Worm (Caenorhabditis elegans) whole organism, L3 larva: ENCODE results near the gene T22F3.12.
"Not testable (repeated sequence)": the region's sequence is repeated elsewhere in the genome, so short reads cannot be mapped to it uniquely, and the experiment has no call there.

Experiments
- ZK546.5 ChIP-seq: sonication (generic microtip); optimal IDR thresholded peaks from 2 replicates; lab custom pipeline; 2017; ENCODE audit warnings: missing biosample characterization, missing genetic modification characterization
- mml-1 ChIP-seq: fragments of 150-350 bp; sonication (generic microtip); optimal IDR thresholded peaks from 3 replicates; lab custom pipeline; 2014; ENCODE audit warnings: missing biosample characterization, missing genetic modification characterization
- nfya-1 ChIP-seq: sonication (generic microtip); optimal IDR thresholded peaks from 2 replicates; lab custom pipeline; 2017; ENCODE audit warnings: missing genetic modification characterization, mild to moderate bottlenecking, missing compliant biosample characterization, antibody characterized with exemption, moderate library complexity; ENCODE audit not compliant: insufficient read depth
- nhr-11 ChIP-seq: fragments of 150-350 bp; optimal IDR thresholded peaks from 2 replicates; lab custom pipeline; 2014; ENCODE audit warnings: missing biosample characterization, missing genetic modification characterization
- nhr-12 ChIP-seq: fragments of 150-350 bp; optimal IDR thresholded peaks from 2 replicates; lab custom pipeline; 2014; ENCODE audit warnings: missing biosample characterization, missing genetic modification characterization
- nhr-23 ChIP-seq: fragments of 150-350 bp; optimal IDR thresholded peaks from 2 replicates; lab custom pipeline; 2014; ENCODE audit warnings: missing biosample characterization, missing genetic modification reagents, missing genetic modification characterization
- sea-2 ChIP-seq: fragments of 150-350 bp; sonication (generic microtip); optimal IDR thresholded peaks from 4 replicates; lab custom pipeline; 2014; ENCODE audit warnings: missing biosample characterization, missing genetic modification reagents, missing genetic modification characterization
- snpc-4 ChIP-seq: fragments of 150-350 bp; optimal IDR thresholded peaks from 2 replicates; lab custom pipeline; 2014; ENCODE audit warnings: missing biosample characterization, missing genetic modification characterization
- unc-39 ChIP-seq: sonication (generic microtip); optimal IDR thresholded peaks from 4 replicates; lab custom pipeline; 2017; ENCODE audit warnings: missing biosample characterization, missing genetic modification characterization

- TF ChIP-seq sea-2 (GFP tag; lab: Kevin White, UChicago); nfya-1; nhr-11 (tag; lab: Kevin White, UChicago); mml-1 (tag; lab: Kevin White, UChicago); snpc-4 (tag; lab: Kevin White, UChicago); nhr-23; nhr-12 (tag; lab: Kevin White, UChicago); unc-39 (tag; lab: Kevin White, UChicago); ZK546.5 (tag; lab: Kevin White, UChicago): not testable (repeated sequence)
These were observed 27.7 kb downstream of the T22F3.12 start, which contains the start of gene T24A6.17 for ce11 chrV:3564335-3564734.
